Fruit fly (Drosophila melanogaster): ENCODE measurements around the gene mop.

- TF ChIP-seq ttk (optimal IDR thresholded peaks at IDR 0.05), result no peak
- TF ChIP-seq psq (optimal IDR thresholded peaks at IDR 0.05), result no peak
- TF ChIP-seq Myc (optimal IDR thresholded peaks at IDR 0.05), result no peak
- TF ChIP-seq h (optimal IDR thresholded peaks at IDR 0.05), result no peak
- TF ChIP-seq Sin3A (optimal IDR thresholded peaks at IDR 0.05), result no peak
- TF ChIP-seq insv (optimal IDR thresholded peaks at IDR 0.05), result no peak
These were observed 26.1 kb upstream of the mop start, which contains the start of gene NHP2 for dm6 chr3L:14801854-14802616.

All from Kc167 (cell line).